Fruit fly (Drosophila melanogaster): ENCODE results near the gene CG13901.
A peak's percentile ranks its signal among the peaks of the same experiment; 100 is the strongest.

The CG13901 gene

DNA sequence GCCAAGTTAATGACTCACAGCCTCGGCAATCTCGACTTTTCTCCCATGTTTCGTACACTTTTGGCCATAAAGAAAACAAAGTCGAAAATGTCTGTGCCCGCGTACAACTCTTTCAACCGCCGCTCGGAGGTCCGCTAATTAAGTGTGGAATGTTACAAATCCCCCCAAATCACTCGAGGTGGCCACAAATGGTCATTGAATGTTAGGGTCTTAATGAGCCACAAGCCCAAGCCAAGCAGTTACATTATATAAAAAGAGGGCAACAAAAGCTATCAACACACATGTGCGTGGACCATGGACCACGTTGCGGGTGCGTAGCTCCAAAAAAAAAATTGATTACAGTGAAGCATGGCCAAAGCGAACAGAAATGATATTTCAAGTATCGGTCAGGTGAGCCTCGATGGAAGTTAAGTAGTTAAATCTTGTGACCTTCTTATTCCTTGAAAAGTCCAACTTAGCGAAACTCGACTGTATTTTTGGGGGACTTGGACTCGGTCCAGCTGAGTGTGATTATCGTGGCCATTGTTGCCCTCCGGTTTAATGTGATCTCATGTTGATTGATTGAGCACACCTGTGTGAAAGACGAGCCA, 18.2 kb downstream of the CG13901 start (continued):
- TF ChIP-seq exex (tag; optimal IDR thresholded peaks at IDR 0.05) (peak; percentile 28), CG4617 (GFP tag; optimal IDR thresholded peaks at IDR 0.05; ENCODE audit: borderline replicate concordance) (peak; percentile 81), fru (optimal IDR thresholded peaks at IDR 0.05) (no peak), slbo (GFP tag; IDR thresholded peaks at IDR 0.05) (peak; percentile 95), CG10209 (GFP tag; optimal IDR thresholded peaks at IDR 0.05) (peak; percentile 79), CG4730 (GFP tag; IDR thresholded peaks at IDR 0.05) (peak; percentile 91), CG15601 (tag; optimal IDR thresholded peaks at IDR 0.05) (peak; percentile 83), CG17361 (GFP tag; IDR thresholded peaks at IDR 0.05) (peak; percentile 73)

- TF ChIP-seq CG7745 (tag; optimal IDR thresholded peaks at IDR 0.05) (no peak), ATbp (GFP tag; optimal IDR thresholded peaks at IDR 0.05) (peak; percentile 6), gcm (GFP tag; optimal IDR thresholded peaks at IDR 0.05) (no peak), CG33557 (GFP tag; optimal IDR thresholded peaks at IDR 0.05) (no peak), CG4328 (GFP tag; optimal IDR thresholded peaks at IDR 0.05) (no peak), CG14965 (GFP tag; optimal IDR thresholded peaks at IDR 0.05; ENCODE audit: borderline replicate concordance) (no peak), B-H2 (GFP tag; optimal IDR thresholded peaks at IDR 0.05) (no peak), pros (GFP tag; optimal IDR thresholded peaks at IDR 0.05) (no peak), Hr39 (optimal IDR thresholded peaks at IDR 0.05) (no peak), CG2199 (GFP tag; IDR thresholded peaks at IDR 0.05) (no peak), sens (GFP tag) (peak; percentile 80), CG14667 (GFP tag; IDR thresholded peaks at IDR 0.05) (no peak), CG7963 (GFP tag; IDR thresholded peaks at IDR 0.05; ENCODE audit: partially characterized antibody) (no peak), HHEX (GFP tag; optimal IDR thresholded peaks at IDR 0.05) (no peak), Adf1 (GFP tag; IDR thresholded peaks at IDR 0.05) (no peak), Gug (GFP tag; IDR thresholded peaks at IDR 0.05) (peak; percentile 35; the same call in 1 of the 4 replicates), CG10321 (GFP tag; IDR thresholded peaks at IDR 0.05) (no peak), pnt (GFP tag; optimal IDR thresholded peaks at IDR 0.05) (no peak), unc-4 (GFP tag; IDR thresholded peaks at IDR 0.05; ENCODE audit: partially characterized antibody) (no peak), wdn (GFP tag; IDR thresholded peaks at IDR 0.05) (no peak), CG12236 (GFP tag; optimal IDR thresholded peaks at IDR 0.05) (no peak), ara (GFP tag; IDR thresholded peaks at IDR 0.05) (no peak), slbo (GFP tag; IDR thresholded peaks at IDR 0.05) (0 out of 2 replicates have a peak, but pooled peaks have one; percentile 16), pzg (GFP tag; optimal IDR thresholded peaks at IDR 0.05) (no peak), jumu (GFP tag; optimal IDR thresholded peaks at IDR 0.05) (no peak), CG8359 (GFP tag; optimal IDR thresholded peaks at IDR 0.05; ENCODE audit: borderline replicate concordance) (no peak), lab (GFP tag; optimal IDR thresholded peaks at IDR 0.05) (no peak), CG32532 (GFP tag; IDR thresholded peaks at IDR 0.05) (peak; percentile 27; the same call in 1 of the 2 replicates), chinmo (GFP tag; IDR thresholded peaks at IDR 0.05; ENCODE audit: partially characterized antibody) (0 out of 4 replicates have a peak, but pooled peaks have one; percentile 61), HLH54F (GFP tag; optimal IDR thresholded peaks at IDR 0.05) (no peak), NC2β (GFP tag; optimal IDR thresholded peaks at IDR 0.05) (no peak), Hand (GFP tag; optimal IDR thresholded peaks at IDR 0.05) (no peak), Fer2 (tag; optimal IDR thresholded peaks at IDR 0.05) (no peak), twi (tag; optimal IDR thresholded peaks at IDR 0.05) (no peak), CG6254 (GFP tag; optimal IDR thresholded peaks at IDR 0.05) (no peak), seq (GFP tag; IDR thresholded peaks at IDR 0.05) (peak; percentile 46; the same call in 1 of the 2 replicates), CG15479 (GFP tag; optimal IDR thresholded peaks at IDR 0.05) (no peak), Side (GFP tag; optimal IDR thresholded peaks at IDR 0.05) (peak; percentile 23), mam (GFP tag; optimal IDR thresholded peaks at IDR 0.05) (no peak), mld (GFP tag; IDR thresholded peaks at IDR 0.05; ENCODE audit: partially characterized antibody) (no peak), CG11085 (GFP tag; IDR thresholded peaks at IDR 0.05) (no peak)
These were observed 19.0 kb downstream of the CG13901 start for dm6 chr3L:818438-819138.

Data from whole organism, embryonic.